Worm (Caenorhabditis elegans): Measurements from ENCODE around the gene gst-18.
"Not testable (repeated sequence)": the region's sequence is repeated elsewhere in the genome, so short reads cannot be mapped to it uniquely, and the experiment has no call there.

- not testable (repeated sequence) for TF ChIP-seq ztf-11, lin-13, unc-39, mep-1, elt-3 (tag; optimal IDR thresholded peaks at IDR 0.05)
Observed at ce11 chrII:13661990-13662389, 31.3 kb upstream of the gst-18 start, which contains the start of gene C31C9.6.
